Fruit fly (Drosophila melanogaster) whole organism, embryonic: ENCODE measurements around the gene CG4645.

ENCODE experiments used
- Asciz ChIP-seq: fragments of 200-800 bp; sonication (Bioruptor generic); optimal IDR thresholded peaks from 2 replicates; lab custom pipeline; 2017; ENCODE audit warnings: missing biosample characterization, mild to moderate bottlenecking, missing genetic modification characterization, missing genetic modification reagents
- Atf6 ChIP-seq: fragments of 200-800 bp; sonication (Bioruptor generic); IDR thresholded peaks from 2 replicates; pipeline ENCODE4 v1.3.6; 2022; ENCODE audit warnings: missing biosample characterization, missing genetic modification characterization
- B-H2 ChIP-seq: fragments of 200-800 bp; sonication (Bioruptor generic); optimal IDR thresholded peaks from 2 replicates; lab custom pipeline; 2018; ENCODE audit warnings: missing biosample characterization, mild to moderate bottlenecking, missing genetic modification characterization
- CG10366 ChIP-seq: fragments of 200-800 bp; sonication (Bioruptor generic); IDR thresholded peaks from 2 replicates; pipeline ENCODE4 v1.3.6; 2022; ENCODE audit warnings: missing biosample characterization, missing genetic modification characterization
- CG11504 ChIP-seq: fragments of 200-800 bp; sonication (Bioruptor generic); optimal IDR thresholded peaks from 3 replicates; lab custom pipeline; 2019; ENCODE audit warnings: missing biosample characterization, mild to moderate bottlenecking, missing genetic modification characterization, moderate library complexity
- CG11696 ChIP-seq: fragments of 200-800 bp; sonication (Bioruptor generic); IDR thresholded peaks from 2 replicates; pipeline ENCODE4 v1.3.6; 2022; ENCODE audit warnings: missing biosample characterization, missing genetic modification characterization
- CG13424 ChIP-seq: fragments of 200-800 bp; sonication (Bioruptor generic); optimal IDR thresholded peaks from 2 replicates; lab custom pipeline; 2019; ENCODE audit warnings: missing biosample characterization, mild to moderate bottlenecking, missing genetic modification characterization, moderate library complexity
- CG14710 ChIP-seq: fragments of 200-800 bp; sonication (Bioruptor generic); optimal IDR thresholded peaks from 3 replicates; lab custom pipeline; 2019; ENCODE audit warnings: missing biosample characterization, mild to moderate bottlenecking, missing genetic modification characterization, moderate library complexity
- CG17359 ChIP-seq: fragments of 200-800 bp; sonication (Bioruptor generic); optimal IDR thresholded peaks from 3 replicates; lab custom pipeline; 2018; ENCODE audit warnings: missing biosample characterization, mild to moderate bottlenecking, missing genetic modification characterization, moderate library complexity
- CG2712 ChIP-seq: fragments of 200-800 bp; optimal IDR thresholded peaks from 3 replicates; lab custom pipeline; 2019; ENCODE audit warnings: missing biosample characterization, mild to moderate bottlenecking, missing genetic modification characterization, moderate library complexity
- CG3163 ChIP-seq: fragments of 200-800 bp; sonication (Bioruptor generic); optimal IDR thresholded peaks from 3 replicates; lab custom pipeline; 2016; ENCODE audit warnings: missing biosample characterization, missing genetic modification characterization
- CG4360 ChIP-seq: fragments of 200-800 bp; sonication (Bioruptor generic); IDR thresholded peaks from 2 replicates; pipeline ENCODE4 v1.3.6; 2022; ENCODE audit warnings: missing biosample characterization, missing genetic modification characterization
- CG4820 ChIP-seq: fragments of 200-800 bp; sonication (Bioruptor generic); optimal IDR thresholded peaks from 3 replicates; lab custom pipeline; 2016; ENCODE audit warnings: missing biosample characterization, missing genetic modification characterization
- CG7372 ChIP-seq: fragments of 200-800 bp; sonication (Bioruptor generic); IDR thresholded peaks from 2 replicates; pipeline ENCODE4 v1.3.6; 2022; ENCODE audit warnings: missing biosample characterization, missing genetic modification characterization
- CG7839 ChIP-seq: fragments of 200-800 bp; sonication (Bioruptor generic); optimal IDR thresholded peaks from 3 replicates; lab custom pipeline; 2018; ENCODE audit warnings: missing biosample characterization, mild to moderate bottlenecking, missing genetic modification characterization, moderate library complexity
- CG9215 ChIP-seq: fragments of 200-800 bp; sonication (Bioruptor generic); IDR thresholded peaks from 2 replicates; pipeline ENCODE4 v1.3.6; 2022; ENCODE audit warnings: missing biosample characterization, missing genetic modification characterization
- E2f2 ChIP-seq: fragments of 200-800 bp; sonication (Bioruptor generic); IDR thresholded peaks from 2 replicates; pipeline ENCODE4 v1.3.6; 2022; ENCODE audit warnings: missing biosample characterization, missing genetic modification characterization
- Ets65A ChIP-seq: fragments of 200-800 bp; sonication (Bioruptor generic); peaks from one replicate; lab custom pipeline; 2016; ENCODE audit warnings: missing biosample characterization, missing genetic modification characterization
- Fer3 ChIP-seq: fragments of 200-800 bp; sonication (Bioruptor generic); optimal IDR thresholded peaks from 2 replicates; lab custom pipeline; 2018; ENCODE audit warnings: missing biosample characterization, mild to moderate bottlenecking, missing genetic modification characterization, moderate library complexity
- HLH3B ChIP-seq: fragments of 200-800 bp; sonication (Bioruptor generic); IDR thresholded peaks from 2 replicates; pipeline ENCODE4 v1.3.6; 2022; ENCODE audit warnings: missing biosample characterization, missing genetic modification characterization
- Hmr ChIP-seq: fragments of 200-800 bp; sonication (Bioruptor generic); optimal IDR thresholded peaks from 3 replicates; lab custom pipeline; 2017; ENCODE audit warnings: mild to moderate bottlenecking, missing biosample characterization, missing genetic modification reagents, missing genetic modification characterization
- Hr51 ChIP-seq, 2 experiments: fragments of 200-800 bp; sonication (Bioruptor generic); optimal IDR thresholded peaks; 2 replicates in 1 of 2; 3 replicates in 1 of 2; lab custom pipeline; 2016 to 2018; ENCODE audit warnings: missing biosample characterization in 2 of 2, missing genetic modification characterization in 2 of 2, mild to moderate bottlenecking in 1 of 2, moderate library complexity in 1 of 2
- Lpt ChIP-seq: fragments of >200 bp; optimal IDR thresholded peaks from 2 replicates; lab custom pipeline; 2018; ENCODE audit warnings: missing biosample characterization, missing genetic modification characterization
- Max ChIP-seq: fragments of 200-800 bp; sonication (Bioruptor generic); optimal IDR thresholded peaks from 2 replicates; lab custom pipeline; 2016; ENCODE audit warnings: missing biosample characterization, mild to moderate bottlenecking, missing genetic modification characterization
- Meics ChIP-seq: fragments of 200-800 bp; sonication (Bioruptor generic); optimal IDR thresholded peaks from 2 replicates; lab custom pipeline; 2017; ENCODE audit warnings: missing biosample characterization, mild to moderate bottlenecking, missing genetic modification characterization
- Mrtf ChIP-seq: fragments of 200-800 bp; sonication (Bioruptor generic); IDR thresholded peaks from 3 replicates; pipeline ENCODE4 v1.3.6; 2022; ENCODE audit warnings: missing biosample characterization, missing genetic modification characterization
- NK7.1 ChIP-seq: fragments of 200-800 bp; sonication (Bioruptor generic); optimal IDR thresholded peaks from 3 replicates; lab custom pipeline; 2016; ENCODE audit warnings: missing biosample characterization, missing genetic modification characterization
- Optix ChIP-seq: fragments of 200-800 bp; sonication (Bioruptor generic); IDR thresholded peaks from 3 replicates; pipeline ENCODE4 v1.3.6; 2022; ENCODE audit warnings: missing biosample characterization, missing genetic modification characterization
- Sox102F ChIP-seq: fragments of 200-800 bp; sonication (Bioruptor generic); optimal IDR thresholded peaks from 2 replicates; lab custom pipeline; 2018; ENCODE audit warnings: missing biosample characterization, mild to moderate bottlenecking, missing genetic modification characterization, moderate library complexity
- Stat92E ChIP-seq, 3 experiments: fragments of >200 bp in 2 of 3; fragments of 200-800 bp in 1 of 3; sonication (Bioruptor generic) in 1 of 3; optimal IDR thresholded peaks; 2 replicates each; lab custom pipeline; 2017 to 2019; ENCODE audit warnings: missing biosample characterization in 3 of 3, missing genetic modification characterization in 3 of 3, mild to moderate bottlenecking in 1 of 3, moderate library complexity in 1 of 3
- YL-1 ChIP-seq: fragments of 200-800 bp; sonication (Bioruptor generic); optimal IDR thresholded peaks from 3 replicates; lab custom pipeline; 2017; ENCODE audit warnings: missing biosample characterization, mild to moderate bottlenecking, missing genetic modification characterization
- ase ChIP-seq: fragments of 200-800 bp; sonication (Bioruptor generic); IDR thresholded peaks from 3 replicates; pipeline ENCODE4 v1.3.6; 2022; ENCODE audit warnings: missing biosample characterization, missing genetic modification characterization
- crol ChIP-seq: fragments of 200-800 bp; sonication (Bioruptor generic); IDR thresholded peaks from 2 replicates; pipeline ENCODE4 v1.3.6; 2022; ENCODE audit warnings: missing biosample characterization, missing genetic modification characterization
- dan ChIP-seq: fragments of 200-800 bp; sonication (Bioruptor generic); IDR thresholded peaks from 2 replicates; pipeline ENCODE4 v1.3.6; 2022; ENCODE audit warnings: missing biosample characterization, missing genetic modification characterization
- dmrt99B ChIP-seq: fragments of 200-800 bp; sonication (Bioruptor generic); optimal IDR thresholded peaks from 2 replicates; lab custom pipeline; 2018; ENCODE audit warnings: missing biosample characterization, mild to moderate bottlenecking, missing genetic modification characterization, moderate library complexity
- dysf ChIP-seq: fragments of 200-800 bp; sonication (Bioruptor generic); IDR thresholded peaks from 3 replicates; pipeline ENCODE4 v1.3.6; 2022; ENCODE audit warnings: missing biosample characterization, missing genetic modification characterization
- fd96Cb ChIP-seq: fragments of 200-800 bp; sonication (Bioruptor generic); optimal IDR thresholded peaks from 2 replicates; lab custom pipeline; 2018; ENCODE audit warnings: missing biosample characterization, mild to moderate bottlenecking, missing genetic modification characterization, moderate library complexity
- gem ChIP-seq: fragments of 200-800 bp; sonication (Bioruptor generic); optimal IDR thresholded peaks from 2 replicates; lab custom pipeline; 2019; ENCODE audit warnings: missing biosample characterization, mild to moderate bottlenecking, missing genetic modification characterization, moderate library complexity
- grn ChIP-seq: fragments of 200-800 bp; sonication (Bioruptor generic); optimal IDR thresholded peaks from 3 replicates; lab custom pipeline; 2017; ENCODE audit warnings: missing biosample characterization, missing genetic modification characterization
- her ChIP-seq: fragments of 200-800 bp; sonication (Bioruptor generic); optimal IDR thresholded peaks from 2 replicates; lab custom pipeline; 2016; ENCODE audit warnings: missing biosample characterization, missing genetic modification characterization
- lilli ChIP-seq: fragments of 200-800 bp; sonication (Bioruptor generic); optimal IDR thresholded peaks from 3 replicates; lab custom pipeline; 2016; ENCODE audit warnings: missing biosample characterization, missing genetic modification characterization
- lola ChIP-seq, 3 experiments: fragments of >200 bp in 2 of 3; fragments of 200-800 bp in 1 of 3; sonication (Bioruptor generic) in 1 of 3; optimal IDR thresholded peaks; 2 replicates each; lab custom pipeline; 2017 to 2019; ENCODE audit warnings: missing biosample characterization in 3 of 3, missing genetic modification characterization in 3 of 3, mild to moderate bottlenecking in 1 of 3, moderate library complexity in 1 of 3
- nmo ChIP-seq: fragments of 200-800 bp; sonication (Bioruptor generic); optimal IDR thresholded peaks from 2 replicates; lab custom pipeline; 2018; ENCODE audit warnings: missing biosample characterization, mild to moderate bottlenecking, missing genetic modification characterization, moderate library complexity
- odd ChIP-seq: fragments of 200-800 bp; sonication (Bioruptor generic); optimal IDR thresholded peaks from 2 replicates; lab custom pipeline; 2017; ENCODE audit warnings: missing biosample characterization, mild to moderate bottlenecking, missing genetic modification characterization
- pan ChIP-seq, 4 experiments: fragments of >200 bp in 3 of 4; fragments of 200-800 bp in 1 of 4; sonication (Bioruptor generic) in 1 of 4; optimal IDR thresholded peaks in 3 of 4; IDR thresholded peaks in 1 of 4; 2 replicates each; pipeline versions ENCODE4 v1.3.6 to Lab custom; 2017 to 2022; ENCODE audit warnings: missing biosample characterization in 2 of 4, missing genetic modification characterization in 2 of 4, mixed read lengths in 1 of 4
- phol ChIP-seq: fragments of 200-800 bp; sonication (Bioruptor generic); optimal IDR thresholded peaks from 3 replicates; lab custom pipeline; 2018; ENCODE audit warnings: missing biosample characterization, mild to moderate bottlenecking, missing genetic modification characterization, moderate library complexity
- pita ChIP-seq: fragments of 200-800 bp; sonication (Bioruptor generic); optimal IDR thresholded peaks from 2 replicates; lab custom pipeline; 2017; ENCODE audit warnings: missing biosample characterization, mild to moderate bottlenecking, missing genetic modification characterization
- ranshi ChIP-seq: fragments of 200-800 bp; sonication (Bioruptor generic); IDR thresholded peaks from 2 replicates; pipeline ENCODE4 v1.3.6; 2022; ENCODE audit warnings: missing biosample characterization, missing genetic modification characterization
- usp ChIP-seq: fragments of >200 bp; optimal IDR thresholded peaks from 2 replicates; lab custom pipeline; 2017; ENCODE audit warnings: missing biosample characterization, missing genetic modification characterization
- zf30C ChIP-seq: fragments of 200-800 bp; sonication (Bioruptor generic); optimal IDR thresholded peaks from 3 replicates; lab custom pipeline; 2018; ENCODE audit warnings: missing biosample characterization, mild to moderate bottlenecking, missing genetic modification characterization

CG4645 gene

DNA sequence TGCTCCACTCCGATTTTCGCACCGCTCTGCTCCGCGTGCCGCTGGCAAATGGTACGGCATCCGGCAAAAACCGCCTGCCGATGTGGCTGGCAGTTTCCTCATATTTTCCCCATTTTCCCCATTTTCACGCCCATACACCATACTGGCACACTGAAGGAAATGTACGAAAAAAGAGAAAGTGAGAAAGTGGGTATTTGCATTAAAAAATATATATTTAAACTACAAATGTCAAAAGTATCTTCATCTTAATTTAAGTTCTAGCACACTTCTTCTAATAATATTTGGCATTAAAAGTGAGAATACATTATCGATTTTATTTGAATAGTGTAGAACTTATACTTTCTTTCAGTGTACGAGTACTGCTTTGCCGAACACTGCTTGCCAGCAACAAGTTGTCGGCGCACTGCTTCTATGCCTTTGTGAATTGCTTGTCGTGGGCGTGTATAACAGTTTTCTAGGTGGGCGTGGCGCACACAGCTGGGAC lies 47.7 kb downstream of the CG4645 start, which contains the start of gene hec (continued):
- TF ChIP-seq CG7372 (GFP tag; lab: Robert Waterston, UW) (no peak), crol (GFP tag; lab: Robert Waterston, UW) (no peak), B-H2 (GFP tag; lab: Kevin White, UChicago) (no peak), grn (GFP tag; lab: Kevin White, UChicago) (no peak), CG3163 (GFP tag; lab: Kevin White, UChicago) (no peak), Max (GFP tag; lab: Kevin White, UChicago) (no peak), E2f2 (GFP tag; lab: Robert Waterston, UW) (peak; percentile 15; the same call in 1 of the 2 replicates), CG9215 (GFP tag; lab: Robert Waterston, UW) (0 out of 2 replicates have a peak, but pooled peaks have one; percentile 14), nmo (GFP tag; lab: Kevin White, UChicago) (peak; percentile 18), CG17359 (tag; lab: Kevin White, UChicago) (peak; percentile 42), lilli (peak; percentile 14), Sox102F (GFP tag; lab: Kevin White, UChicago) (peak; percentile 39), Hr51 (GFP tag; optimal IDR thresholded peaks at IDR 0.05; lab: Kevin White, UChicago) (peak in 1 of 2 experiments; percentile 43), HLH3B (GFP tag; lab: Robert Waterston, UW) (no peak), ase (GFP tag; lab: Robert Waterston, UW) (no peak), Asciz (GFP tag; lab: Kevin White, UChicago) (no peak), Fer3 (tag; lab: Kevin White, UChicago) (peak; percentile 25), lola (GFP tag; optimal IDR thresholded peaks at IDR 0.05; lab: Kevin White, UChicago) (no peak), odd (GFP tag; lab: Kevin White, UChicago) (no peak), Hmr (GFP tag; lab: Kevin White, UChicago) (peak; percentile 35), phol (tag; lab: Kevin White, UChicago) (no peak), zf30C (peak; percentile 54), CG7839 (tag; lab: Kevin White, UChicago) (peak; percentile 52), CG4360 (GFP tag; lab: Robert Waterston, UW) (no peak), dan (GFP tag; lab: Robert Waterston, UW) (no peak), ranshi (peak; percentile 27; the same call in 1 of the 2 replicates), NK7.1 (no peak), Meics (GFP tag; lab: Kevin White, UChicago) (peak; percentile 36), CG2712 (tag; lab: Kevin White, UChicago) (no peak), gem (tag; lab: Kevin White, UChicago) (peak; percentile 62), CG14710 (tag; lab: Kevin White, UChicago) (no peak), CG11696 (GFP tag; lab: Robert Waterston, UW) (no peak), Ets65A (GFP tag; lab: Kevin White, UChicago) (peak; percentile 39), pita (GFP tag; lab: Kevin White, UChicago) (no peak), Atf6 (no peak), fd96Cb (tag; lab: Kevin White, UChicago) (peak; percentile 16), Lpt (GFP tag; lab: Kevin White, UChicago) (no peak), Stat92E (GFP tag; optimal IDR thresholded peaks at IDR 0.05; lab: Kevin White, UChicago) (no peak), pan (optimal IDR thresholded peaks at IDR 0.05; lab: Kevin White, UChicago) (no peak), pan (GFP tag; optimal IDR thresholded peaks at IDR 0.05 in 1 of 2, IDR thresholded peaks at IDR 0.05 in 1 of 2) (peak in 1 of 2 experiments; percentile 14), Mrtf (GFP tag; lab: Robert Waterston, UW) (no peak), CG11504 (tag; lab: Kevin White, UChicago) (peak; percentile 56), dmrt99B (tag; lab: Kevin White, UChicago) (peak; percentile 46), YL-1 (GFP tag; lab: Kevin White, UChicago) (no peak), usp (no peak), CG13424 (tag; lab: Kevin White, UChicago) (peak; percentile 19), CG4820 (GFP tag; lab: Kevin White, UChicago) (no peak), Optix (no peak), her (GFP tag; lab: Kevin White, UChicago) (no peak), CG10366 (GFP tag; lab: Robert Waterston, UW) (peak; percentile 11; the same call in 1 of the 2 replicates), dysf (peak; percentile 52; the same call in 2 of the 3 replicates)
